Worm (Caenorhabditis elegans) whole organism, L1 larva: ENCODE measurements around the gene F37B12.3.

Experiments used
- C04F5.9 ChIP-seq: sonication (generic microtip); optimal IDR thresholded peaks from 2 replicates; lab custom pipeline; 2016; ENCODE audit warnings: missing genetic modification characterization, missing compliant biosample characterization
- C16A3.4 ChIP-seq: fragments of 150-350 bp; optimal IDR thresholded peaks from 2 replicates; lab custom pipeline; 2014; ENCODE audit warnings: missing biosample characterization, missing genetic modification characterization
- C34B4.2 ChIP-seq: sonication (generic microtip); optimal IDR thresholded peaks from 2 replicates; lab custom pipeline; 2017; ENCODE audit warnings: mild to moderate bottlenecking, missing genetic modification characterization, missing compliant biosample characterization
- aly-2 ChIP-seq: fragments of 150-350 bp; optimal IDR thresholded peaks from 2 replicates; lab custom pipeline; 2014; ENCODE audit warnings: missing biosample characterization, missing genetic modification characterization
- ama-1 ChIP-seq: fragments of 150-350 bp; optimal IDR thresholded peaks from 2 replicates; lab custom pipeline; 2014
- ceh-63 ChIP-seq: fragments of 200-800 bp; sonication (Bioruptor generic); optimal IDR thresholded peaks from 2 replicates; lab custom pipeline; 2018; ENCODE audit warnings: mild to moderate bottlenecking, missing genetic modification characterization, missing compliant biosample characterization
- ceh-82 ChIP-seq, 3 experiments: fragments of 150-350 bp in 1 of 3; sonication (generic microtip) in 2 of 3; optimal IDR thresholded peaks; 2 replicates each; lab custom pipeline; 2014 to 2017; ENCODE audit warnings: missing biosample characterization in 3 of 3, missing genetic modification characterization in 3 of 3
- ceh-90 ChIP-seq: sonication (generic microtip); optimal IDR thresholded peaks from 2 replicates; lab custom pipeline; 2016; ENCODE audit warnings: missing genetic modification characterization, missing compliant biosample characterization
- ces-1 ChIP-seq: fragments of 150-350 bp; optimal IDR thresholded peaks from 2 replicates; lab custom pipeline; 2014; ENCODE audit warnings: missing biosample characterization, missing genetic modification reagents, missing genetic modification characterization
- dpl-1 ChIP-seq, 3 experiments: fragments of 150-350 bp in 2 of 3; sonication (generic microtip) in 1 of 3; optimal IDR thresholded peaks; 2 replicates each; lab custom pipeline; 2014 to 2017; ENCODE audit warnings: missing biosample characterization in 3 of 3, missing genetic modification characterization in 3 of 3, missing genetic modification reagents in 3 of 3
- efl-3 ChIP-seq: fragments of 200-800 bp; sonication (Bioruptor generic); optimal IDR thresholded peaks from 2 replicates; lab custom pipeline; 2018; ENCODE audit warnings: mild to moderate bottlenecking, missing genetic modification characterization, missing compliant biosample characterization
- egl-13 ChIP-seq: sonication (generic microtip); optimal IDR thresholded peaks from 2 replicates; lab custom pipeline; 2016; ENCODE audit warnings: missing genotype, missing genetic modification reagents, missing genetic modification characterization, missing compliant biosample characterization
- elt-3 ChIP-seq, 6 experiments: fragments of 150-350 bp in 1 of 6; sonication (generic microtip); optimal IDR thresholded peaks; 2 replicates each; lab custom pipeline; 2017 to 2018; ENCODE audit warnings: missing biosample characterization in 6 of 6, missing genetic modification characterization in 6 of 6, inconsistent platforms in 1 of 6
- ets-5 ChIP-seq: fragments of 200-800 bp; sonication (Bioruptor generic); IDR thresholded peaks from 2 replicates; pipeline ENCODE4 v1.3.6; 2022; ENCODE audit warnings: missing genetic modification characterization, missing compliant biosample characterization
- fkh-10 ChIP-seq: sonication (generic microtip); optimal IDR thresholded peaks from 2 replicates; lab custom pipeline; 2017; ENCODE audit warnings: missing biosample characterization, missing genetic modification reagents, missing genetic modification characterization
- fkh-4 ChIP-seq: sonication (generic microtip); optimal IDR thresholded peaks from 2 replicates; lab custom pipeline; 2016; ENCODE audit warnings: missing compliant biosample characterization, missing genetic modification characterization, borderline replicate concordance
- grh-1 ChIP-seq: fragments of 200-800 bp; sonication (Bioruptor generic); IDR thresholded peaks from 2 replicates; pipeline ENCODE4 v1.3.6; 2022; ENCODE audit warnings: missing genetic modification reagents, missing genetic modification characterization, missing compliant biosample characterization
- hlh-17 ChIP-seq: fragments of 200-800 bp; sonication (Bioruptor generic); optimal IDR thresholded peaks from 2 replicates; lab custom pipeline; 2018; ENCODE audit warnings: missing genetic modification characterization, mild to moderate bottlenecking, missing compliant biosample characterization, moderate library complexity, borderline replicate concordance
- hlh-4 ChIP-seq: sonication (generic microtip); optimal IDR thresholded peaks from 2 replicates; lab custom pipeline; 2016; ENCODE audit warnings: mild to moderate bottlenecking, missing genetic modification characterization, missing compliant biosample characterization
- hpl-2 ChIP-seq: fragments of 150-350 bp; optimal IDR thresholded peaks from 2 replicates; lab custom pipeline; 2014; ENCODE audit warnings: missing biosample characterization, missing genetic modification reagents, missing genetic modification characterization
- irx-1 ChIP-seq: sonication (generic microtip); optimal IDR thresholded peaks from 2 replicates; lab custom pipeline; 2016; ENCODE audit warnings: missing genetic modification characterization, missing compliant biosample characterization
- isw-1 ChIP-seq: fragments of 200-800 bp; sonication (Bioruptor generic); IDR thresholded peaks from 2 replicates; pipeline ENCODE4 v1.3.6; 2022; ENCODE audit warnings: missing genetic modification characterization, missing compliant biosample characterization
- jun-1 ChIP-seq: fragments of 150-350 bp; optimal IDR thresholded peaks from 2 replicates; lab custom pipeline; 2014; ENCODE audit warnings: missing biosample characterization, missing genetic modification reagents, missing genetic modification characterization
- lin-13 ChIP-seq: fragments of 150-350 bp; optimal IDR thresholded peaks from 2 replicates; lab custom pipeline; 2014; ENCODE audit warnings: missing biosample characterization, missing genetic modification reagents, missing genetic modification characterization
- lin-15B ChIP-seq: fragments of 150-350 bp; sonication (generic microtip); optimal IDR thresholded peaks from 3 replicates; lab custom pipeline; 2014; ENCODE audit warnings: missing biosample characterization, missing genetic modification characterization
- lin-35 ChIP-seq, 2 experiments: fragments of 150-350 bp; optimal IDR thresholded peaks; 2 replicates each; lab custom pipeline; 2014; ENCODE audit warnings: missing biosample characterization in 2 of 2, missing genetic modification characterization in 2 of 2, missing genetic modification reagents in 2 of 2
- lin-39 ChIP-seq: fragments of 150-350 bp; optimal IDR thresholded peaks from 2 replicates; lab custom pipeline; 2014; ENCODE audit warnings: missing biosample characterization, missing genetic modification reagents, missing genetic modification characterization
- lsy-2 ChIP-seq, 2 experiments: fragments of 150-350 bp; optimal IDR thresholded peaks; 2 replicates each; lab custom pipeline; 2014; ENCODE audit warnings: missing biosample characterization in 2 of 2, missing genetic modification characterization in 2 of 2
- mef-2 ChIP-seq: fragments of 150-350 bp; optimal IDR thresholded peaks from 2 replicates; lab custom pipeline; 2014; ENCODE audit warnings: missing biosample characterization, missing genetic modification characterization
- nhr-19 ChIP-seq: fragments of 200-800 bp; sonication (Bioruptor generic); conservative IDR thresholded peaks from 2 replicates; pipeline ENCODE4 v1.3.6; 2022; ENCODE audit warnings: missing genetic modification characterization, missing compliant biosample characterization
- nhr-237 ChIP-seq: fragments of 150-350 bp; optimal IDR thresholded peaks from 2 replicates; lab custom pipeline; 2014; ENCODE audit warnings: missing biosample characterization, missing genetic modification characterization
- nhr-28 ChIP-seq: fragments of 150-350 bp; optimal IDR thresholded peaks from 2 replicates; lab custom pipeline; 2014; ENCODE audit warnings: missing biosample characterization, missing genetic modification characterization
- nhr-71 ChIP-seq: sonication (generic microtip); optimal IDR thresholded peaks from 2 replicates; lab custom pipeline; 2016; ENCODE audit warnings: mild to moderate bottlenecking, missing genetic modification characterization, moderate library complexity, missing compliant biosample characterization
- nhr-77 ChIP-seq: fragments of 150-350 bp; optimal IDR thresholded peaks from 2 replicates; lab custom pipeline; 2014; ENCODE audit warnings: missing biosample characterization, missing genetic modification characterization
- nhr-85 ChIP-seq: sonication (generic microtip); peaks from one replicate; lab custom pipeline; 2016; ENCODE audit warnings: missing genetic modification characterization, inconsistent platforms, missing compliant biosample characterization
- nhr-90 ChIP-seq: sonication (generic microtip); optimal IDR thresholded peaks from 2 replicates; lab custom pipeline; 2016; ENCODE audit warnings: mild to moderate bottlenecking, missing genetic modification characterization, missing compliant biosample characterization; ENCODE audit not compliant: poor library complexity
- pag-3 ChIP-seq: sonication (generic microtip); optimal IDR thresholded peaks from 2 replicates; lab custom pipeline; 2017; ENCODE audit warnings: missing genetic modification characterization, mild to moderate bottlenecking, missing compliant biosample characterization, antibody characterized with exemption, borderline replicate concordance; ENCODE audit not compliant: insufficient read depth
- pax-3 ChIP-seq: fragments of 200-800 bp; sonication (Bioruptor generic); optimal IDR thresholded peaks from 2 replicates; lab custom pipeline; 2018; ENCODE audit warnings: mild to moderate bottlenecking, missing genetic modification characterization, moderate library complexity, missing compliant biosample characterization
- pqm-1 ChIP-seq: sonication (generic microtip); optimal IDR thresholded peaks from 3 replicates; lab custom pipeline; 2017; ENCODE audit warnings: missing biosample characterization, missing genetic modification characterization
- rnt-1 ChIP-seq: sonication (generic microtip); optimal IDR thresholded peaks from 2 replicates; lab custom pipeline; 2016; ENCODE audit warnings: mild to moderate bottlenecking, missing genetic modification characterization, moderate library complexity, missing compliant biosample characterization
- skn-1 ChIP-seq: fragments of 150-350 bp; optimal IDR thresholded peaks from 2 replicates; lab custom pipeline; 2014; ENCODE audit warnings: missing biosample characterization, missing genetic modification characterization
- sox-4 ChIP-seq: sonication (generic microtip); optimal IDR thresholded peaks from 2 replicates; lab custom pipeline; 2016; ENCODE audit warnings: missing genetic modification characterization, missing compliant biosample characterization
- sptf-1 ChIP-seq: fragments of 150-350 bp; optimal IDR thresholded peaks from 2 replicates; lab custom pipeline; 2014; ENCODE audit warnings: missing biosample characterization, missing genetic modification characterization
- swsn-7 ChIP-seq: sonication (generic microtip); optimal IDR thresholded peaks from 2 replicates; lab custom pipeline; 2016; ENCODE audit warnings: missing genetic modification characterization, missing compliant biosample characterization
- tlp-1 ChIP-seq: fragments of 150-350 bp; optimal IDR thresholded peaks from 2 replicates; lab custom pipeline; 2014; ENCODE audit warnings: missing biosample characterization, missing genetic modification characterization
- unc-130 ChIP-seq: fragments of 150-350 bp; optimal IDR thresholded peaks from 2 replicates; lab custom pipeline; 2017; ENCODE audit warnings: missing biosample characterization, missing genetic modification characterization, inconsistent platforms
- unc-30 ChIP-seq: sonication (generic microtip); optimal IDR thresholded peaks from 2 replicates; lab custom pipeline; 2017; ENCODE audit warnings: missing biosample characterization, missing genetic modification characterization
- unc-62 ChIP-seq: fragments of 150-350 bp; optimal IDR thresholded peaks from 2 replicates; lab custom pipeline; 2014; ENCODE audit warnings: missing biosample characterization, missing genetic modification reagents, missing genetic modification characterization
- vab-15 ChIP-seq: sonication (generic microtip); optimal IDR thresholded peaks from 2 replicates; lab custom pipeline; 2017; ENCODE audit warnings: missing genotype, mild to moderate bottlenecking, missing genetic modification characterization, missing compliant biosample characterization
- xbp-1 ChIP-seq: sonication (generic microtip); optimal IDR thresholded peaks from 2 replicates; lab custom pipeline; 2016; ENCODE audit warnings: missing genetic modification characterization, missing compliant biosample characterization
- zip-4 ChIP-seq: fragments of 200-800 bp; sonication (Bioruptor generic); optimal IDR thresholded peaks from 2 replicates; lab custom pipeline; 2018; ENCODE audit warnings: mild to moderate bottlenecking, missing genetic modification characterization, moderate library complexity, missing compliant biosample characterization
- ztf-11 ChIP-seq, 2 experiments: sonication (generic microtip); optimal IDR thresholded peaks; 2 replicates each; lab custom pipeline; 2016 to 2017; ENCODE audit warnings: missing genetic modification characterization in 2 of 2, missing biosample characterization in 1 of 2, missing compliant biosample characterization in 1 of 2
- ztf-4 ChIP-seq: fragments of 150-350 bp; optimal IDR thresholded peaks from 2 replicates; lab custom pipeline; 2014; ENCODE audit warnings: missing biosample characterization, missing genetic modification characterization

The F37B12.3 gene

DNA sequence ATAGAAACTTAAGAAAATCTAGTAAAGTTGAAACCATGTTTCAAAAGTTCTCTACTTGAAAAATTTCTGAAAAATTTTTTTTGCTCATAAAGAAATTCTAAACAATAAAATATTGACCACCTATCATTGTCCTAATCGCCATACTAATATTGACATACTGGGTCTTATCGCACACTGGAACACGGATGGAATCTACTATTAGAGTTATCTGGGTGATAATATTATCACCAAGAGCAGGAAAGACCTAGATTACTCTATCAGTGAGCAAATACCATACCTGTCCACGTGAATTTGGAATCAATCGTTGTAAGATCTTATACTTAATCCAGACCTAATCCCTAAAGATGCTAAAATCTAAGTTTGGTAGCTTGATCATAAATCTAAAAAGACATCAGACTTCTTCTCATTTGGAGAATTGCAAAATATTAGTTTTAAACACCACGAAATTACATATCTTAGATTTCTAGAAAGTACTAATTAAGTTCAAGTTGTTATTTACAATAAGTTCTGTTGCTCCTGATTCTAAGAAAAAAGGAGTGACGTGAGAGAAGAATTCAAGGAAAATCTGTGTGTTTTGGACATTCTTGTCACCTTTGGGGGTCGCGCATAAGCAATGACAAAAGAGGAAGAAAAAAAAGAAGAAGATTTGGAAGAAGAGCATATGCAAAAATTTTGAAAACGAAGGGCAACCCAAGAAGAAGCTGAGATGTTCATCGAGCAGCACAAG lies 31.1 kb downstream of the F37B12.3 start:
- TF ChIP-seq hpl-2 (no peak), ceh-63 (no peak), irx-1 (tag; lab: Kevin White, UChicago) (no peak), nhr-237 (tag; lab: Kevin White, UChicago) (no peak), fkh-4 (tag; lab: Kevin White, UChicago) (no peak), fkh-10 (GFP tag; lab: Kevin White, UChicago) (no peak), lin-13 (GFP tag; lab: Kevin White, UChicago) (no peak), ets-5 (GFP tag; lab: Robert Waterston, UW) (no peak), skn-1 (no peak), elt-3 (tag; optimal IDR thresholded peaks at IDR 0.05; lab: Kevin White, UChicago) (no peak), ama-1 (lab: Kevin White, UChicago) (no peak), unc-130 (tag; lab: Kevin White, UChicago) (no peak), nhr-90 (tag; lab: Kevin White, UChicago) (no peak), zip-4 (GFP tag; lab: Kevin White, UChicago) (no peak), hlh-4 (tag; lab: Kevin White, UChicago) (no peak), egl-13 (tag; lab: Kevin White, UChicago) (no peak), pax-3 (peak; percentile 67), nhr-85 (tag; lab: Kevin White, UChicago) (no peak), aly-2 (tag; lab: Kevin White, UChicago) (no peak), lin-39 (tag; lab: Kevin White, UChicago) (no peak), C34B4.2 (tag; lab: Kevin White, UChicago) (no peak), ztf-11 (tag; optimal IDR thresholded peaks at IDR 0.05; lab: Kevin White, UChicago) (no peak), nhr-19 (no peak), nhr-77 (tag; lab: Kevin White, UChicago) (no peak), C04F5.9 (tag; lab: Kevin White, UChicago) (no peak), C16A3.4 (tag; lab: Kevin White, UChicago) (no peak), lsy-2 (tag; optimal IDR thresholded peaks at IDR 0.05; lab: Kevin White, UChicago) (no peak), xbp-1 (tag; lab: Kevin White, UChicago) (no peak), unc-62 (GFP tag; lab: Kevin White, UChicago) (no peak), efl-3 (GFP tag; lab: Kevin White, UChicago) (no peak), rnt-1 (tag; lab: Kevin White, UChicago) (no peak), nhr-71 (peak; percentile 84), vab-15 (tag; lab: Kevin White, UChicago) (no peak), pag-3 (no peak), ces-1 (GFP tag; lab: Kevin White, UChicago) (no peak), isw-1 (no peak), lin-35 (GFP tag; optimal IDR thresholded peaks at IDR 0.05; lab: Kevin White, UChicago) (no peak), jun-1 (tag; lab: Kevin White, UChicago) (no peak), tlp-1 (tag; lab: Kevin White, UChicago) (peak; percentile 52), pqm-1 (tag; lab: Kevin White, UChicago) (peak; percentile 76), sox-4 (tag; lab: Kevin White, UChicago) (peak; percentile 35), grh-1 (GFP tag; lab: Robert Waterston, UW) (no peak), ztf-4 (tag; lab: Kevin White, UChicago) (no peak), ceh-82 (tag; optimal IDR thresholded peaks at IDR 0.05; lab: Kevin White, UChicago) (no peak), mef-2 (no peak), nhr-28 (no peak), sptf-1 (no peak), hlh-17 (no peak), unc-30 (tag; lab: Kevin White, UChicago) (no peak), swsn-7 (tag; lab: Kevin White, UChicago) (no peak), dpl-1 (GFP tag; optimal IDR thresholded peaks at IDR 0.05; lab: Kevin White, UChicago) (no peak), ceh-90 (no peak), lin-15B (tag; lab: Kevin White, UChicago) (no peak)
